Worm (Caenorhabditis elegans): ENCODE measurements around the gene oac-55.
A peak's percentile ranks its signal among the peaks of the same experiment; 100 is the strongest.

Gene oac-55

ce11 chrV:3743172-3743626 lies 17.7 kb upstream of the oac-55 start, which contains the start of gene mtm-9:
Gene mtm-9 (plus strand): TSS chrV:3743576.
- TF ChIP-seq aha-1 (tag) (peak; percentile 56), tra-1 (GFP tag; IDR thresholded peaks at IDR 0.05) (no peak), hif-1 (tag; optimal IDR thresholded peaks at IDR 0.05) (peak in 1 of 2 experiments; percentile 7), dpl-1 (GFP tag; optimal IDR thresholded peaks at IDR 0.05) (peak; percentile 93), R02D3.7 (tag; optimal IDR thresholded peaks at IDR 0.05) (peak; percentile 70), mes-2 (tag; optimal IDR thresholded peaks at IDR 0.05; ENCODE audit: poor library complexity, severe bottlenecking) (peak; percentile 41), lsy-2 (tag; optimal IDR thresholded peaks at IDR 0.05) (peak in 1 of 2 experiments; percentile 60), unc-62 (GFP tag; optimal IDR thresholded peaks at IDR 0.05 in 1 of 2) (peak in 1 of 2 experiments; percentile 27), unc-62 (tag; optimal IDR thresholded peaks at IDR 0.05) (no peak), dve-1 (tag; optimal IDR thresholded peaks at IDR 0.05; ENCODE audit: insufficient read depth) (peak; percentile 31), daf-16 (GFP tag; optimal IDR thresholded peaks at IDR 0.05) (no peak), daf-16 (tag; optimal IDR thresholded peaks at IDR 0.05) (peak; percentile 55), gei-8 (GFP tag; optimal IDR thresholded peaks at IDR 0.05) (no peak), lin-1 (GFP tag; IDR thresholded peaks at IDR 0.05) (no peak), hlh-30 (tag; optimal IDR thresholded peaks at IDR 0.05; ENCODE audit: insufficient read depth) (peak; percentile 42)

- TF ChIP-seq aha-1 (tag) = peak; percentile 28
- no peak for TF ChIP-seq ZK337.2 (GFP tag; IDR thresholded peaks at IDR 0.05)
- no peak for TF ChIP-seq hlh-11 (tag; optimal IDR thresholded peaks at IDR 0.05)
- peak; percentile 38; the same call in 1 of the 2 replicates for TF ChIP-seq egl-43 (GFP tag; IDR thresholded peaks at IDR 0.05)
- no peak for TF ChIP-seq fos-1 (tag; optimal IDR thresholded peaks at IDR 0.05)
- no peak for TF ChIP-seq ctbp-1 (GFP tag; IDR thresholded peaks at IDR 0.05)
- no peak for TF ChIP-seq ces-1 (GFP tag; optimal IDR thresholded peaks at IDR 0.05)
- TF ChIP-seq zag-1 (tag; optimal IDR thresholded peaks at IDR 0.05) = no peak
- TF ChIP-seq ceh-32 (tag; optimal IDR thresholded peaks at IDR 0.05; ENCODE audit: poor library complexity) = no peak
- no peak for TF ChIP-seq saeg-2 (GFP tag; IDR thresholded peaks at IDR 0.05)
- TF ChIP-seq rbr-2 (tag; optimal IDR thresholded peaks at IDR 0.05) = no peak
- TF ChIP-seq set-16 (GFP tag; IDR thresholded peaks at IDR 0.05) = peak; percentile 91
- TF ChIP-seq cey-2 (tag; optimal IDR thresholded peaks at IDR 0.05; ENCODE audit: borderline replicate concordance, insufficient read depth) = no peak
Observed at ce11 chrV:3750328-3750727, 10.6 kb upstream of the oac-55 start.

- TF ChIP-seq lin-15B (tag; optimal IDR thresholded peaks at IDR 0.05) (no peak), F37D6.2 (tag; optimal IDR thresholded peaks at IDR 0.05) (no peak), vab-7 (GFP tag; IDR thresholded peaks at IDR 0.05) (no peak), ceh-20 (GFP tag; IDR thresholded peaks at IDR 0.05) (no peak), jun-1 (tag; optimal IDR thresholded peaks at IDR 0.05) (no peak), spr-1 (tag; optimal IDR thresholded peaks at IDR 0.05) (no peak), Y5F2A.4 (GFP tag; optimal IDR thresholded peaks at IDR 0.05) (no peak), nhr-42 (GFP tag; IDR thresholded peaks at IDR 0.05) (no peak), daf-19 (GFP tag; conservative IDR thresholded peaks at IDR 0.05) (no peak), pqm-1 (tag; optimal IDR thresholded peaks at IDR 0.05) (no peak), dve-1 (tag; optimal IDR thresholded peaks at IDR 0.05; ENCODE audit: insufficient read depth) (no peak), pha-4 (GFP tag; IDR thresholded peaks at IDR 0.05) (no peak), pha-4 (tag; optimal IDR thresholded peaks at IDR 0.05) (no peak), hmg-1.1 (GFP tag; IDR thresholded peaks at IDR 0.05) (peak; percentile 37; the same call in 1 of the 2 replicates), F44E2.7 (GFP tag; IDR thresholded peaks at IDR 0.05) (no peak), duxl-1 (tag; optimal IDR thresholded peaks at IDR 0.05; ENCODE audit: poor library complexity) (no peak), ceh-28 (tag; optimal IDR thresholded peaks at IDR 0.05) (no peak), hlh-11 (tag; optimal IDR thresholded peaks at IDR 0.05) (peak; percentile 67), nhr-28 (tag; optimal IDR thresholded peaks at IDR 0.05) (peak; percentile 20), nhr-10 (tag; optimal IDR thresholded peaks at IDR 0.05) (no peak), madf-9 (GFP tag; conservative IDR thresholded peaks at IDR 0.05) (no peak), mdl-1 (tag; optimal IDR thresholded peaks at IDR 0.05) (no peak), zfp-3 (GFP tag; conservative IDR thresholded peaks at IDR 0.05) (no peak), tag-97 (GFP tag; IDR thresholded peaks at IDR 0.05) (no peak), aly-2 (tag; optimal IDR thresholded peaks at IDR 0.05) (no peak)
Observed at ce11 chrV:3756887-3757286, 4.1 kb upstream of the oac-55 start, which contains the start of gene gid-7. Gene gid-7 (minus strand): TSS chrV:3757074.
